Worm (Caenorhabditis elegans) whole organism, L3 larva: ENCODE results near the gene F11D5.5.

ENCODE experiments used
- R02D3.7 ChIP-seq: fragments of 150-350 bp; optimal IDR thresholded peaks from 2 replicates; lab custom pipeline; 2014; ENCODE audit warnings: missing biosample characterization, missing genetic modification characterization
- aly-2 ChIP-seq: fragments of 150-350 bp; optimal IDR thresholded peaks from 2 replicates; lab custom pipeline; 2014; ENCODE audit warnings: missing biosample characterization, missing genetic modification characterization
- ama-1 ChIP-seq: fragments of 150-350 bp; optimal IDR thresholded peaks from 2 replicates; lab custom pipeline; 2018
- ceh-16 ChIP-seq: sonication (generic microtip); optimal IDR thresholded peaks from 2 replicates; lab custom pipeline; 2017; ENCODE audit warnings: missing biosample characterization, missing genetic modification characterization
- ceh-28 ChIP-seq: fragments of 150-350 bp; optimal IDR thresholded peaks from 2 replicates; lab custom pipeline; 2014; ENCODE audit warnings: missing biosample characterization, missing genetic modification reagents, missing genetic modification characterization
- ceh-82 ChIP-seq: fragments of 150-350 bp; optimal IDR thresholded peaks from 2 replicates; lab custom pipeline; 2014; ENCODE audit warnings: missing biosample characterization, missing genetic modification characterization
- ceh-9 ChIP-seq: sonication (generic microtip); optimal IDR thresholded peaks from 2 replicates; lab custom pipeline; 2018; ENCODE audit warnings: missing biosample characterization, missing genetic modification characterization
- egl-27 ChIP-seq: sonication (generic microtip); optimal IDR thresholded peaks from 4 replicates; lab custom pipeline; 2017; ENCODE audit warnings: missing biosample characterization, missing genetic modification reagents, missing genetic modification characterization
- egl-5 ChIP-seq: fragments of 150-350 bp; optimal IDR thresholded peaks from 2 replicates; lab custom pipeline; 2017; ENCODE audit warnings: missing biosample characterization, missing genetic modification reagents, missing genetic modification characterization, inconsistent platforms
- elt-1 ChIP-seq: fragments of 150-350 bp; optimal IDR thresholded peaks from 2 replicates; lab custom pipeline; 2014; ENCODE audit warnings: missing biosample characterization, missing genetic modification characterization
- elt-2 ChIP-seq: sonication (generic microtip); optimal IDR thresholded peaks from 2 replicates; lab custom pipeline; 2016; ENCODE audit warnings: missing genetic modification reagents, mild to moderate bottlenecking, missing genetic modification characterization, missing compliant biosample characterization
- elt-3 ChIP-seq, 3 experiments: fragments of 150-350 bp in 1 of 3; sonication (generic microtip) in 2 of 3; optimal IDR thresholded peaks; 2 replicates in 2 of 3; 4 replicates in 1 of 3; lab custom pipeline; 2014 to 2017; ENCODE audit warnings: missing biosample characterization in 3 of 3, missing genetic modification characterization in 3 of 3
- fos-1 ChIP-seq: fragments of 150-350 bp; optimal IDR thresholded peaks from 2 replicates; lab custom pipeline; 2014; ENCODE audit warnings: missing biosample characterization, missing genetic modification characterization
- hmg-11 ChIP-seq: sonication (generic microtip); optimal IDR thresholded peaks from 2 replicates; lab custom pipeline; 2016; ENCODE audit warnings: missing genetic modification characterization, missing compliant biosample characterization
- jun-1 ChIP-seq: fragments of 150-350 bp; optimal IDR thresholded peaks from 2 replicates; lab custom pipeline; 2014; ENCODE audit warnings: missing biosample characterization, missing genetic modification reagents, missing genetic modification characterization
- lin-39 ChIP-seq: fragments of 150-350 bp; optimal IDR thresholded peaks from 2 replicates; lab custom pipeline; 2018; ENCODE audit warnings: missing biosample characterization, missing genetic modification reagents, missing genetic modification characterization
- mdl-1 ChIP-seq: fragments of 150-350 bp; optimal IDR thresholded peaks from 2 replicates; lab custom pipeline; 2014; ENCODE audit warnings: missing biosample characterization, missing genetic modification characterization
- nfya-1 ChIP-seq: sonication (generic microtip); optimal IDR thresholded peaks from 2 replicates; lab custom pipeline; 2017; ENCODE audit warnings: missing genetic modification characterization, mild to moderate bottlenecking, missing compliant biosample characterization, antibody characterized with exemption, moderate library complexity; ENCODE audit not compliant: insufficient read depth
- nhr-11 ChIP-seq: fragments of 150-350 bp; optimal IDR thresholded peaks from 2 replicates; lab custom pipeline; 2014; ENCODE audit warnings: missing biosample characterization, missing genetic modification characterization
- nhr-12 ChIP-seq: fragments of 150-350 bp; optimal IDR thresholded peaks from 2 replicates; lab custom pipeline; 2014; ENCODE audit warnings: missing biosample characterization, missing genetic modification characterization
- nhr-28 ChIP-seq: fragments of 150-350 bp; optimal IDR thresholded peaks from 2 replicates; lab custom pipeline; 2014; ENCODE audit warnings: missing biosample characterization, missing genetic modification characterization
- nhr-67 ChIP-seq: fragments of 150-350 bp; optimal IDR thresholded peaks from 2 replicates; lab custom pipeline; 2014; ENCODE audit warnings: missing biosample characterization, missing genetic modification characterization
- nhr-76 ChIP-seq: fragments of 150-350 bp; sonication (generic microtip); optimal IDR thresholded peaks from 5 replicates; lab custom pipeline; 2014; ENCODE audit warnings: missing biosample characterization, missing genetic modification characterization
- pha-4 ChIP-seq: fragments of 150-350 bp; optimal IDR thresholded peaks from 2 replicates; lab custom pipeline; 2014; ENCODE audit warnings: missing biosample characterization, missing genetic modification reagents, missing genetic modification characterization
- pqm-1 ChIP-seq: fragments of 150-350 bp; optimal IDR thresholded peaks from 2 replicates; lab custom pipeline; 2017; ENCODE audit warnings: missing biosample characterization, missing genetic modification characterization, inconsistent platforms
- sea-2 ChIP-seq: fragments of 150-350 bp; sonication (generic microtip); optimal IDR thresholded peaks from 4 replicates; lab custom pipeline; 2014; ENCODE audit warnings: missing biosample characterization, missing genetic modification reagents, missing genetic modification characterization
- snpc-4 ChIP-seq: fragments of 150-350 bp; optimal IDR thresholded peaks from 2 replicates; lab custom pipeline; 2014; ENCODE audit warnings: missing biosample characterization, missing genetic modification characterization
- tbx-2 ChIP-seq: sonication (generic microtip); optimal IDR thresholded peaks from 2 replicates; lab custom pipeline; 2016; ENCODE audit warnings: mild to moderate bottlenecking, missing genetic modification characterization, missing compliant biosample characterization
- unc-39 ChIP-seq: sonication (generic microtip); optimal IDR thresholded peaks from 4 replicates; lab custom pipeline; 2017; ENCODE audit warnings: missing biosample characterization, missing genetic modification characterization
- zag-1 ChIP-seq: fragments of 150-350 bp; optimal IDR thresholded peaks from 2 replicates; lab custom pipeline; 2014; ENCODE audit warnings: missing biosample characterization, missing genetic modification characterization
- ztf-11 ChIP-seq: fragments of 150-350 bp; optimal IDR thresholded peaks from 2 replicates; lab custom pipeline; 2014; ENCODE audit warnings: missing biosample characterization, missing genetic modification characterization

F11D5.5 gene

ce11 chrX:3301770-3302169 lies at the start of gene F11D5.5:
Gene F11D5.5, plus strand, starts transcription at chrX:3302070.
- TF ChIP-seq jun-1 (tag; lab: Kevin White, UChicago): no peak
- TF ChIP-seq nhr-28 (tag; lab: Kevin White, UChicago): no peak
- TF ChIP-seq ceh-82 (tag; lab: Kevin White, UChicago): no peak
- no peak for TF ChIP-seq elt-1 (tag; lab: Kevin White, UChicago)
- no peak for TF ChIP-seq egl-27 (tag; lab: Kevin White, UChicago)
- no peak for TF ChIP-seq lin-39 (tag; lab: Kevin White, UChicago)
- no peak for TF ChIP-seq zag-1 (tag; lab: Kevin White, UChicago)
- no peak for TF ChIP-seq fos-1 (tag; lab: Kevin White, UChicago)
- no peak for TF ChIP-seq unc-39 (tag; lab: Kevin White, UChicago)
- no peak for TF ChIP-seq ama-1

ce11 chrX:3252500-3252899 lies 49.4 kb upstream of the F11D5.5 start, which contains the start of gene tba-9:
Gene tba-9, plus strand, starts transcription at chrX:3252800.
- TF ChIP-seq ceh-16 (tag; lab: Kevin White, UChicago) (no peak), nhr-12 (tag; lab: Kevin White, UChicago) (no peak), pha-4 (tag; lab: Kevin White, UChicago) (no peak), nhr-11 (tag; lab: Kevin White, UChicago) (no peak), lin-39 (tag; lab: Kevin White, UChicago) (no peak)

ce11 chrX:3256784-3257493 lies 44.9 kb upstream of the F11D5.5 start, which contains the start of gene lbp-3:
Gene lbp-3, plus strand, starts transcription at chrX:3257372.
- TF ChIP-seq elt-2 (tag; lab: Kevin White, UChicago) (peak; percentile 98), ztf-11 (no peak), ama-1 (no peak), elt-3 (tag; optimal IDR thresholded peaks at IDR 0.05; lab: Kevin White, UChicago) (no peak), tbx-2 (tag; lab: Kevin White, UChicago) (no peak), ceh-28 (no peak), pqm-1 (tag; lab: Kevin White, UChicago) (peak; percentile 100), snpc-4 (no peak)

DNA sequence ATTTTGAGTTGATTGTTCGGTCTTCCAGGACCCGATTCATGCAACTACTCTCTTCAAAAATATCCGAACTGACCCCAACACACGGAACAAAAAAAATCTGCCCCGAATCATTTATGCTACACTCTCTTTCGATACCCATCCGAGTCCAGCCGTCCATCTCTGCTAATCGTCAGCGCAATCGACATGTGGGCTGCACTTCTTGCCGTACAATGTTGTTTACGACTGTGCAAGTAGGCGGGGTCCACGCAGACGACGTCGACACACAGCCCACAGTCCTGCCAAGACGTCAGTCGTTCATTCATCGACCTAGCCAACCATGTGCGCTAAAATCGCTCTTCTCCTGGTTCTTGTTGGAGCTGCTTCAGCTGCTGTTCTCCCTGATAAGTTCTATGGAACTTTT lies 43.0 kb upstream of the F11D5.5 start, which contains the start of gene lbp-1:
lbp-1 (plus strand) TSS at position 301 of the 400 bp plus-strand sequence.
- no peak for TF ChIP-seq egl-5 (tag; lab: Kevin White, UChicago)
- TF ChIP-seq lin-39 (tag; lab: Kevin White, UChicago): peak; percentile 9
- no peak for TF ChIP-seq snpc-4

DNA sequence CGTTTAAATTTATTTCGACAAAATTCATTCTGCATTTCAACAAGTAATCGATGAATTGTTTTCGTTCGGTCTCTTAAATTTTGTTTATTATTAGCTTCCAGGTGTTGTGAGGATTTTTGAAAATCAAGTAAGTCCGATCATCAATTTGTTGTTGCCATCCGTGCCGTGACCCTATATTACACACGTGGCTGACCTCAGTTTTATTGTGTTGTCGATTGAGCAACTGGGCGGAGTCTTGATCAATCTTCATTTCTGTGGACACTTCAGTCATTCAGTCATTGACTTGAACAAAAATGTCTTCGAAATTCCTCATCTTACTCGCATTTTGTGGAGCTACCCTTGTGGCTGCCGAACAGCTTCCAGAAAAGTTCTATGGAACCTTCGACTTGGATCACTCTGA lies 41.4 kb upstream of the F11D5.5 start, which contains the start of gene lbp-2:
lbp-2 (plus strand) TSS at position 102 of the 400 bp plus-strand sequence.
- peak; percentile 14 for TF ChIP-seq nfya-1
- TF ChIP-seq ama-1: no peak

DNA sequence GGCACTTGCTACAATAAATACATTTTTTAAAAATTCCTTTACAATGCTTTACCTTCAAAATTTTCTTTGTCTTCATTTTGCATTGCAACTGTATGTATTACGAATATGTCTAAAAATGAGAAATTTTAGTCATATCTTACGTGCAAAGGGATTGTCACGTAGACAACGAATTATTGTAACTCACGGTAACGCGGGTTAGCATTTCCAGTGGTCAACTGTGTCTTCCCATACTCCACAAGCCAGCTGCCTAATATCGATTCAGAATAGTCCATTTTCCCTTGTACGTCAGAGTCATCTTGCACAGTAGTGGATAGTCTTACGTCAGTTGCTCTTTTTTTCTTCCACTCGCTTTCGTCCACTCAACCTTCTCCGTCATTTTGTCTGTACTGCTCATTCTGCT lies 39.3 kb upstream of the F11D5.5 start, which contains the start of gene fbxb-71:
fbxb-71 (plus strand) TSS at position 301 of the 400 bp plus-strand sequence.
- TF ChIP-seq nhr-28 (tag; lab: Kevin White, UChicago) (no peak), fos-1 (tag; lab: Kevin White, UChicago) (no peak)

DNA sequence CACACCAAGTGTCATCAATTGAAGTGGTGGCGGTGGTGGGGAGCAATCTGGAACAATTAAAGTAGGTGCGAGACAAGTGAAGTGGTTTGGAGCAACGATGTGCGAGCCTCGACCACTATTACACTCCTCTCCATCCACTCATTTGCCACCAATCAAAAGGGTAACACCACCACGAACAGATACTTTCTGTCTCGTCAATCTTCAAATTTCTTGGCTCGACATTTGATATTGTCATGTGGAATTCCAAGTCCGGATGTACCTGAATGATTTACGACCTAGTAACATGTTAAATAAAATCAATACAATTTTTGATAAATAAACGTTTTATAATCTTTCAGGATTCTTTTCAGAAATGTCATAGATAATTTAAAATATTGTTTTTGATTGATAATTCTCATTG lies 31.1 kb upstream of the F11D5.5 start, which contains the start of gene sul-1:
sul-1 (minus strand) TSS at position 101 of the 400 bp plus-strand sequence.
- TF ChIP-seq tbx-2 (tag; lab: Kevin White, UChicago): no peak
- no peak for TF ChIP-seq zag-1 (tag; lab: Kevin White, UChicago)
- no peak for TF ChIP-seq hmg-11 (tag; lab: Kevin White, UChicago)
- no peak for TF ChIP-seq R02D3.7 (tag; lab: Kevin White, UChicago)
- no peak for TF ChIP-seq unc-39 (tag; lab: Kevin White, UChicago)
- TF ChIP-seq sea-2 (GFP tag; lab: Kevin White, UChicago): no peak
- TF ChIP-seq elt-1 (tag; lab: Kevin White, UChicago): no peak
- TF ChIP-seq nhr-76: no peak
- no peak for TF ChIP-seq nhr-67
- no peak for TF ChIP-seq aly-2
- TF ChIP-seq lin-39 (tag; lab: Kevin White, UChicago): no peak
- TF ChIP-seq mdl-1: no peak
- TF ChIP-seq nhr-28 (tag; lab: Kevin White, UChicago): no peak
- TF ChIP-seq ceh-9 (tag; lab: Kevin White, UChicago): no peak
- TF ChIP-seq ceh-82 (tag; lab: Kevin White, UChicago): no peak
